Fruit fly (Drosophila melanogaster): ENCODE measurements around the gene CG16986.
A peak's percentile ranks its signal among the peaks of the same experiment; 100 is the strongest.

Gene CG16986

dm6 chr3L:2584119-2584805 is 15.9 kb upstream of the CG16986 start (continued):
- TF ChIP-seq CG31441 (GFP tag; IDR thresholded peaks at IDR 0.05) (peak; percentile 87), CG4328 (GFP tag; optimal IDR thresholded peaks at IDR 0.05) (peak; percentile 15), tgo (GFP tag; IDR thresholded peaks at IDR 0.05) (peak; percentile 77; the same call in 2 of the 3 replicates), bbx (GFP tag; IDR thresholded peaks at IDR 0.05; ENCODE audit: partially characterized antibody) (peak; percentile 36; the same call in 1 of the 2 replicates), da (GFP tag; optimal IDR thresholded peaks at IDR 0.05) (no peak), CG18619 (GFP tag; optimal IDR thresholded peaks at IDR 0.05) (peak; percentile 87), Atf6 (GFP tag; IDR thresholded peaks at IDR 0.05) (peak; percentile 58; the same call in 1 of the 2 replicates), ara (GFP tag; IDR thresholded peaks at IDR 0.05) (0 out of 2 replicates have a peak, but pooled peaks have one; percentile 37), CG9727 (GFP tag; optimal IDR thresholded peaks at IDR 0.05) (peak; percentile 85), HLH54F (GFP tag; optimal IDR thresholded peaks at IDR 0.05) (peak; percentile 67), CG8281 (tag; optimal IDR thresholded peaks at IDR 0.05) (peak; percentile 62), maf-S (GFP tag; optimal IDR thresholded peaks at IDR 0.05) (peak; percentile 54), toy (GFP tag; IDR thresholded peaks at IDR 0.05) (0 out of 2 replicates have a peak, but pooled peaks have one; percentile 43), eyg (GFP tag; optimal IDR thresholded peaks at IDR 0.05) (peak; percentile 64), CG15601 (tag; optimal IDR thresholded peaks at IDR 0.05) (peak; percentile 83), Xrp1 (GFP tag; IDR thresholded peaks at IDR 0.05) (peak; percentile 73), CG4707 (GFP tag; optimal IDR thresholded peaks at IDR 0.05) (peak; percentile 55), pros (GFP tag; optimal IDR thresholded peaks at IDR 0.05) (peak; percentile 91), Sry-β (GFP tag; optimal IDR thresholded peaks at IDR 0.05) (peak; percentile 35), ap (GFP tag; IDR thresholded peaks at IDR 0.05) (peak; percentile 45), CG16815 (GFP tag; optimal IDR thresholded peaks at IDR 0.05) (peak; percentile 65), kay (GFP tag; optimal IDR thresholded peaks at IDR 0.05) (peak; percentile 42), CG8290 (GFP tag; optimal IDR thresholded peaks at IDR 0.05) (peak; percentile 25), CG8290 (tag; optimal IDR thresholded peaks at IDR 0.05) (peak in 1 of 2 experiments; percentile 60), ro (GFP tag; IDR thresholded peaks at IDR 0.05) (0 out of 2 replicates have a peak, but pooled peaks have one; percentile 30), Dad (GFP tag; optimal IDR thresholded peaks at IDR 0.05) (peak; percentile 59), YL-1 (GFP tag; optimal IDR thresholded peaks at IDR 0.05) (peak; percentile 37), CG5245 (GFP tag; optimal IDR thresholded peaks at IDR 0.05) (peak; percentile 63), tll (GFP tag; optimal IDR thresholded peaks at IDR 0.05) (no peak), Lhr (GFP tag; optimal IDR thresholded peaks at IDR 0.05) (peak; percentile 47), zen2 (GFP tag; IDR thresholded peaks at IDR 0.05; ENCODE audit: partially characterized antibody) (no peak), CkIIα-i1 (GFP tag; IDR thresholded peaks at IDR 0.05) (no peak), gcm (GFP tag; optimal IDR thresholded peaks at IDR 0.05) (peak; percentile 78), CG7372 (GFP tag; IDR thresholded peaks at IDR 0.05) (peak; percentile 64; the same call in 1 of the 2 replicates), CHES-1-like (GFP tag; optimal IDR thresholded peaks at IDR 0.05) (peak; percentile 75), gro (GFP tag; optimal IDR thresholded peaks at IDR 0.05) (peak; percentile 84), aop (GFP tag; IDR thresholded peaks at IDR 0.05) (no peak), Dip3 (GFP tag; optimal IDR thresholded peaks at IDR 0.05) (peak; percentile 66), lbe (GFP tag; optimal IDR thresholded peaks at IDR 0.05) (peak; percentile 10), fd3F (GFP tag; optimal IDR thresholded peaks at IDR 0.05) (peak; percentile 65), CG9817 (tag; optimal IDR thresholded peaks at IDR 0.05) (peak; percentile 70), CG15514 (GFP tag; optimal IDR thresholded peaks at IDR 0.05) (peak; percentile 63), ase (GFP tag; IDR thresholded peaks at IDR 0.05) (peak; percentile 45; the same call in 1 of the 3 replicates), CG11398 (GFP tag; optimal IDR thresholded peaks at IDR 0.05) (peak; percentile 48), rib (GFP tag; IDR thresholded peaks at IDR 0.05) (peak; percentile 46; the same call in 1 of the 2 replicates), al (GFP tag; IDR thresholded peaks at IDR 0.05) (0 out of 2 replicates have a peak, but pooled peaks have one; percentile 46), ato (GFP tag; IDR thresholded peaks at IDR 0.05; ENCODE audit: partially characterized antibody) (no peak), CG32772 (GFP tag; IDR thresholded peaks at IDR 0.05) (peak; percentile 60; the same call in 1 of the 2 replicates), CG17359 (tag; optimal IDR thresholded peaks at IDR 0.05) (peak; percentile 83)

Data from whole organism, embryonic.